Worm (Caenorhabditis elegans): Measurements from ENCODE around the gene pzf-1.
A peak's percentile ranks its signal among the peaks of the same experiment; 100 is the strongest.
"Not testable (repeated sequence)": the region's sequence is repeated elsewhere in the genome, so short reads cannot be mapped to it uniquely, and the experiment has no call there.

The pzf-1 gene

ce11 chrV:15940254-15940653 is 12.0 kb upstream of the pzf-1 start, which contains the start of gene srw-55:
srw-55 (minus strand) TSS chrV:15940354.
- no peak for TF ChIP-seq xbp-1 (tag; optimal IDR thresholded peaks at IDR 0.05)
- TF ChIP-seq hpl-2 (GFP tag; optimal IDR thresholded peaks at IDR 0.05) = no peak
- TF ChIP-seq nhr-85 (tag) = no peak
- no peak for TF ChIP-seq aha-1 (tag; optimal IDR thresholded peaks at IDR 0.05)
- TF ChIP-seq Y116A8C.19 (tag; optimal IDR thresholded peaks at IDR 0.05; ENCODE audit: borderline replicate concordance) = no peak
- no peak for TF ChIP-seq ceh-88 (GFP tag; IDR thresholded peaks at IDR 0.05)
- TF ChIP-seq mab-9 (GFP tag; IDR thresholded peaks at IDR 0.05) = no peak
- no peak for TF ChIP-seq hlh-4 (tag; optimal IDR thresholded peaks at IDR 0.05)
- no peak for TF ChIP-seq egl-27 (tag; optimal IDR thresholded peaks at IDR 0.05)
- TF ChIP-seq snu-23 (GFP tag; optimal IDR thresholded peaks at IDR 0.05) = no peak
- no peak for TF ChIP-seq C34B4.2 (tag; optimal IDR thresholded peaks at IDR 0.05)
- TF ChIP-seq ceh-90 (tag; optimal IDR thresholded peaks at IDR 0.05) = no peak
- no peak for TF ChIP-seq mep-1 (tag; optimal IDR thresholded peaks at IDR 0.05)
- TF ChIP-seq lir-3 (tag; optimal IDR thresholded peaks at IDR 0.05; ENCODE audit: poor library complexity) = no peak
- TF ChIP-seq unc-62 (GFP tag; optimal IDR thresholded peaks at IDR 0.05) = no peak
- TF ChIP-seq snpc-4 (tag; optimal IDR thresholded peaks at IDR 0.05) = no peak
- no peak for TF ChIP-seq nhr-19 (GFP tag; conservative IDR thresholded peaks at IDR 0.05)
- no peak for TF ChIP-seq ces-1 (GFP tag; optimal IDR thresholded peaks at IDR 0.05)
- TF ChIP-seq nhr-77 (tag; optimal IDR thresholded peaks at IDR 0.05) = no peak
- TF ChIP-seq ets-5 (GFP tag; IDR thresholded peaks at IDR 0.05) = no peak

DNA sequence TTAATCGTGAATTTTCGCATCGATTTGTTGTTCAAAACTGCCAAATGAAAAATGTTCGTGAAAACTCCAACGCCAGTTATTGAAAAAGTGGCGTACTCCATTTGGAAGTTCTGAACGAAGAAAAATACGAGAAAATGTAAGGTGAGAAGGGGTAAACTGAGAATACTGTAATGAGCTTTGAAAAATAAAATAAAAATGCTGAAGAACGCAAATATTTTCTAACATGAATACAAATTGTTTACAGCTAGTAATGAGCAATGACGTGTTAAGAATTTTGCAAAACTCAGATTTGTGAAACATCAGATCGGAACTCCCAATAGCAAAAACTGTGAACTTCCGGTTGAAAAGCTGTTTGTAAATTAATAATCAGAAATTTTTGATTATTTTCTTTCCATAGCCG is 4.2 kb upstream of the pzf-1 start, which contains the start of gene srw-26:
Gene srw-26, minus strand, starts transcription at position 101 of the 400 bp plus-strand sequence.
- TF ChIP-seq sox-4 (tag; optimal IDR thresholded peaks at IDR 0.05) (no peak), lin-39 (tag; optimal IDR thresholded peaks at IDR 0.05) (no peak), ztf-11 (tag; optimal IDR thresholded peaks at IDR 0.05) (no peak), mef-2 (tag; optimal IDR thresholded peaks at IDR 0.05) (no peak), tlp-1 (tag; optimal IDR thresholded peaks at IDR 0.05) (no peak), nhr-90 (tag; optimal IDR thresholded peaks at IDR 0.05; ENCODE audit: poor library complexity) (no peak), rnt-1 (tag; optimal IDR thresholded peaks at IDR 0.05) (no peak), efl-3 (GFP tag; optimal IDR thresholded peaks at IDR 0.05) (no peak), snu-23 (GFP tag; optimal IDR thresholded peaks at IDR 0.05) (no peak), ceh-88 (GFP tag; IDR thresholded peaks at IDR 0.05) (no peak), skn-1 (tag; optimal IDR thresholded peaks at IDR 0.05) (no peak), aha-1 (tag; optimal IDR thresholded peaks at IDR 0.05) (no peak), lin-14 (GFP tag; optimal IDR thresholded peaks at IDR 0.05) (no peak), unc-98 (GFP tag; IDR thresholded peaks at IDR 0.05) (no peak), zip-4 (GFP tag; optimal IDR thresholded peaks at IDR 0.05) (no peak), ceh-82 (tag; optimal IDR thresholded peaks at IDR 0.05) (no peak), dsc-1 (tag; optimal IDR thresholded peaks at IDR 0.05) (no peak), tbx-2 (tag; optimal IDR thresholded peaks at IDR 0.05) (no peak)

DNA sequence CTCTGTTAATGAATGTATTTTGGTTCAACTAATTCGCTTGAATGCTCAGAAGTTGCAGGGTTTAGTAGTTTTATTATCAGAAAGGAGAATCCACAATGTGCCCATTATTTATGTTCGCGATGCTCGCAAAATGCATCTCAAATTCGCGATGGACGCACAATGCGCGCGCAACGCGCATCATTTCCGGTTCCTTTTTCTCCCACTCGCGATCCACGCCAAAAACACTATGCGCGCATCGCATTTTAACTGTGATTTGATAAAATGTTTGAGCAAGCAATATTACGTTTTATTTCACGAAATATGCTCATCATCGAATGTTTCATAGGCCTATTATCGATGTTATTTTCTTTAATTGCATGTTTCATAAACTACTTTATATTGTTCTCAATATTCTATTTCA is 1.7 kb upstream of the pzf-1 start, which contains the start of gene srbc-77:
Gene srbc-77, plus strand, starts transcription at position 301 of the 400 bp plus-strand sequence.
- not testable (repeated sequence) for TF ChIP-seq pax-3 (tag; optimal IDR thresholded peaks at IDR 0.05); ceh-63 (GFP tag; optimal IDR thresholded peaks at IDR 0.05); nhr-20 (tag; optimal IDR thresholded peaks at IDR 0.05)

- TF ChIP-seq hpl-2 (GFP tag; optimal IDR thresholded peaks at IDR 0.05) (no peak), efl-1 (optimal IDR thresholded peaks at IDR 0.05) (no peak), efl-1 (GFP tag; optimal IDR thresholded peaks at IDR 0.05 in 1 of 2) (peak in 1 of 2 experiments; percentile 85), snpc-4 (tag; optimal IDR thresholded peaks at IDR 0.05) (no peak), nhr-12 (tag; optimal IDR thresholded peaks at IDR 0.05) (no peak), isw-1 (GFP tag; IDR thresholded peaks at IDR 0.05) (no peak), snu-23 (GFP tag; optimal IDR thresholded peaks at IDR 0.05) (no peak), unc-62 (GFP tag; optimal IDR thresholded peaks at IDR 0.05) (no peak), Y116A8C.19 (tag; optimal IDR thresholded peaks at IDR 0.05; ENCODE audit: borderline replicate concordance) (no peak), elt-2 (tag; optimal IDR thresholded peaks at IDR 0.05) (peak; percentile 22)
Measured at ce11 chrV:15924307-15924706, 3.9 kb downstream of the pzf-1 start, which contains the start of gene nhr-108. nhr-108 (minus strand) TSS chrV:15924472.
